Worm (Caenorhabditis elegans) whole organism, late embryonic: ENCODE results near the gene basl-1.
A peak's percentile ranks its signal among the peaks of the same experiment; 100 is the strongest.

Experiments
- C08G9.2 ChIP-seq: sonication (generic microtip); optimal IDR thresholded peaks from 2 replicates; lab custom pipeline; 2016; ENCODE audit warnings: mild to moderate bottlenecking, missing genetic modification characterization, moderate library complexity, missing compliant biosample characterization
- F13H6.1 ChIP-seq: sonication (generic microtip); optimal IDR thresholded peaks from 2 replicates; lab custom pipeline; 2016; ENCODE audit warnings: missing genetic modification characterization, missing compliant biosample characterization
- K02D7.2 ChIP-seq: sonication (generic microtip); optimal IDR thresholded peaks from 2 replicates; lab custom pipeline; 2017; ENCODE audit warnings: mild to moderate bottlenecking, missing genetic modification characterization, missing compliant biosample characterization
- Y22D7AL.16 ChIP-seq: sonication (generic microtip); optimal IDR thresholded peaks from 2 replicates; lab custom pipeline; 2016; ENCODE audit warnings: missing genetic modification characterization, missing compliant biosample characterization
- ceh-14 ChIP-seq: sonication (generic microtip); optimal IDR thresholded peaks from 2 replicates; lab custom pipeline; 2016; ENCODE audit warnings: missing genotype, missing genetic modification characterization, missing compliant biosample characterization
- ceh-19 ChIP-seq: fragments of 200-800 bp; sonication (Bioruptor generic); optimal IDR thresholded peaks from 2 replicates; lab custom pipeline; 2018; ENCODE audit warnings: mild to moderate bottlenecking, missing genetic modification characterization, missing compliant biosample characterization
- ceh-2 ChIP-seq: sonication (generic microtip); optimal IDR thresholded peaks from 2 replicates; lab custom pipeline; 2016; ENCODE audit warnings: missing genotype, missing genetic modification characterization, missing compliant biosample characterization
- ceh-22 ChIP-seq: sonication (generic microtip); optimal IDR thresholded peaks from 2 replicates; lab custom pipeline; 2017; ENCODE audit warnings: missing biosample characterization, missing genetic modification characterization
- ceh-24 ChIP-seq: sonication (generic microtip); optimal IDR thresholded peaks from 2 replicates; lab custom pipeline; 2016; ENCODE audit warnings: mild to moderate bottlenecking, missing genetic modification characterization, missing compliant biosample characterization
- ceh-30 ChIP-seq: fragments of 150-350 bp; optimal IDR thresholded peaks from 2 replicates; lab custom pipeline; 2014; ENCODE audit warnings: missing biosample characterization, missing genetic modification characterization
- ceh-45 ChIP-seq: fragments of 200-800 bp; sonication (Bioruptor generic); IDR thresholded peaks from 2 replicates; pipeline ENCODE4 v1.3.6; 2022; ENCODE audit warnings: missing genetic modification reagents, missing genetic modification characterization, missing compliant biosample characterization
- ceh-48 ChIP-seq: sonication (generic microtip); optimal IDR thresholded peaks from 2 replicates; lab custom pipeline; 2016; ENCODE audit warnings: missing genetic modification characterization, inconsistent platforms, missing compliant biosample characterization
- che-1 ChIP-seq: sonication (generic microtip); optimal IDR thresholded peaks from 2 replicates; lab custom pipeline; 2016; ENCODE audit warnings: mild to moderate bottlenecking, missing genetic modification characterization, missing compliant biosample characterization
- dmd-4 ChIP-seq: sonication (generic microtip); optimal IDR thresholded peaks from 2 replicates; lab custom pipeline; 2016; ENCODE audit warnings: borderline replicate concordance, missing genetic modification characterization, missing compliant biosample characterization
- elt-4 ChIP-seq: sonication (generic microtip); optimal IDR thresholded peaks from 2 replicates; lab custom pipeline; 2016; ENCODE audit warnings: missing genetic modification characterization, missing compliant biosample characterization
- eyg-1 ChIP-seq: sonication (generic microtip); optimal IDR thresholded peaks from 2 replicates; lab custom pipeline; 2016; ENCODE audit warnings: missing genotype, missing genetic modification characterization, missing compliant biosample characterization
- fkh-6 ChIP-seq: sonication (generic microtip); optimal IDR thresholded peaks from 2 replicates; lab custom pipeline; 2016; ENCODE audit warnings: missing genetic modification characterization, missing compliant biosample characterization
- hlh-13 ChIP-seq: fragments of 200-800 bp; sonication (Bioruptor generic); optimal IDR thresholded peaks from 2 replicates; lab custom pipeline; 2018; ENCODE audit warnings: mild to moderate bottlenecking, missing genetic modification characterization, missing compliant biosample characterization
- hlh-15 ChIP-seq: sonication (generic microtip); optimal IDR thresholded peaks from 2 replicates; lab custom pipeline; 2016; ENCODE audit warnings: missing genetic modification characterization, missing compliant biosample characterization
- hlh-30 ChIP-seq: sonication (generic microtip); optimal IDR thresholded peaks from 2 replicates; lab custom pipeline; 2017; ENCODE audit warnings: antibody characterized with exemption, missing genetic modification characterization, missing compliant biosample characterization; ENCODE audit not compliant: insufficient read depth
- hlh-6 ChIP-seq: sonication (generic microtip); optimal IDR thresholded peaks from 2 replicates; lab custom pipeline; 2016; ENCODE audit warnings: missing genotype, missing genetic modification characterization, missing compliant biosample characterization
- lim-6 ChIP-seq: sonication (generic microtip); optimal IDR thresholded peaks from 2 replicates; lab custom pipeline; 2016; ENCODE audit warnings: missing genetic modification characterization, missing compliant biosample characterization
- madf-2 ChIP-seq: sonication (generic microtip); optimal IDR thresholded peaks from 2 replicates; lab custom pipeline; 2017; ENCODE audit warnings: missing genetic modification characterization, missing compliant biosample characterization
- mec-3 ChIP-seq: sonication (generic microtip); optimal IDR thresholded peaks from 2 replicates; lab custom pipeline; 2016; ENCODE audit warnings: borderline replicate concordance, missing genetic modification characterization, missing compliant biosample characterization
- nfya-1 ChIP-seq: sonication (generic microtip); optimal IDR thresholded peaks from 2 replicates; lab custom pipeline; 2017; ENCODE audit warnings: missing genetic modification characterization, mild to moderate bottlenecking, missing compliant biosample characterization, antibody characterized with exemption, moderate library complexity
- nhr-232 ChIP-seq: sonication (generic microtip); optimal IDR thresholded peaks from 2 replicates; lab custom pipeline; 2016; ENCODE audit warnings: missing genetic modification characterization, missing compliant biosample characterization
- npax-4 ChIP-seq: sonication (generic microtip); optimal IDR thresholded peaks from 2 replicates; lab custom pipeline; 2016; ENCODE audit warnings: missing genetic modification characterization, missing compliant biosample characterization
- odd-2 ChIP-seq: sonication (generic microtip); optimal IDR thresholded peaks from 2 replicates; lab custom pipeline; 2017; ENCODE audit warnings: antibody characterized with exemption, mild to moderate bottlenecking, missing genetic modification characterization, missing compliant biosample characterization
- pha-2 ChIP-seq: sonication (generic microtip); optimal IDR thresholded peaks from 2 replicates; lab custom pipeline; 2017; ENCODE audit warnings: mild to moderate bottlenecking, missing genetic modification characterization, missing compliant biosample characterization
- rnt-1 ChIP-seq: sonication (generic microtip); optimal IDR thresholded peaks from 2 replicates; lab custom pipeline; 2016; ENCODE audit warnings: missing genetic modification characterization, missing compliant biosample characterization
- sox-2 ChIP-seq: fragments of 200-800 bp; sonication (Bioruptor generic); IDR thresholded peaks from 2 replicates; pipeline ENCODE4 v1.3.6; 2022; ENCODE audit warnings: missing genetic modification reagents, missing genetic modification characterization, missing compliant biosample characterization
- sox-4 ChIP-seq: sonication (generic microtip); optimal IDR thresholded peaks from 2 replicates; lab custom pipeline; 2017; ENCODE audit warnings: mild to moderate bottlenecking, missing genetic modification characterization, inconsistent platforms, missing compliant biosample characterization
- tbx-2 ChIP-seq: sonication (generic microtip); optimal IDR thresholded peaks from 2 replicates; lab custom pipeline; 2016; ENCODE audit warnings: missing genetic modification characterization, missing compliant biosample characterization
- ttx-3 ChIP-seq: sonication (generic microtip); optimal IDR thresholded peaks from 2 replicates; lab custom pipeline; 2016; ENCODE audit warnings: missing genetic modification reagents, missing genetic modification characterization, missing compliant biosample characterization
- unc-3 ChIP-seq, 2 experiments: fragments of 200-800 bp in 1 of 2; sonication (Bioruptor generic) in 1 of 2; sonication (generic microtip) in 1 of 2; conservative IDR thresholded peaks in 1 of 2; optimal IDR thresholded peaks in 1 of 2; 2 replicates each; pipeline versions ENCODE4 v1.3.6 to Lab custom; 2016 to 2022; ENCODE audit warnings: missing compliant biosample characterization in 2 of 2, missing genetic modification characterization in 2 of 2, missing genetic modification reagents in 1 of 2
- unc-55 ChIP-seq: sonication (generic microtip); optimal IDR thresholded peaks from 2 replicates; lab custom pipeline; 2017; ENCODE audit warnings: missing biosample characterization, missing genetic modification reagents, missing genetic modification characterization
- zip-5 ChIP-seq: sonication (generic microtip); optimal IDR thresholded peaks from 2 replicates; lab custom pipeline; 2016; ENCODE audit warnings: missing genetic modification characterization, missing compliant biosample characterization
- ztf-16 ChIP-seq: sonication (generic microtip); optimal IDR thresholded peaks from 2 replicates; lab custom pipeline; 2017; ENCODE audit warnings: missing genetic modification characterization, missing compliant biosample characterization

Gene basl-1

DNA sequence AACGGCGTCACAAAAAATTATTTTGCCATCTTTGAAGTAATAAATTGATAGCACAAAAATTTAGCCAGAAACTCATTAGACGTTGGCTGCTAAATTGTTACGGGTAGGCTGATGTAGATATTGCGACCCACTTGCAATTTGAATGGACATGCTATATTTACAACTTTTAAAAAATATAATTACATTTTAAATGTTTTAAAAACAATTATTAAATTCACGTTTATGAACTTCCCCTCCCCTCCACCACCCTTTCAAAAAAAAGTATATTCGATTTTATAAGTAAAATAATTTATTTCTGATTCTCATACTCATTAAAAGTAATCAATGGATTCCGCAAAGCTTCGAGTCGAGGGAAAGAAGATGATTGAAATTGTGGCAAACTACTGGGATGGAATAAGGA, at the start of gene basl-1:
Gene basl-1 (plus strand): TSS at position 301 of the 400 bp plus-strand sequence.
- TF ChIP-seq tbx-2 (tag; lab: Kevin White, UChicago) (no peak), hlh-15 (no peak), hlh-30 (no peak), dmd-4 (tag; lab: Kevin White, UChicago) (no peak), nhr-232 (tag; lab: Kevin White, UChicago) (no peak), zip-5 (tag; lab: Kevin White, UChicago) (no peak), hlh-6 (no peak), elt-4 (no peak), ztf-16 (tag; lab: Kevin White, UChicago) (no peak), Y22D7AL.16 (tag; lab: Kevin White, UChicago) (no peak), hlh-13 (GFP tag; lab: Kevin White, UChicago) (no peak), odd-2 (no peak), che-1 (no peak), unc-55 (GFP tag; lab: Kevin White, UChicago) (no peak), ceh-30 (no peak)

DNA sequence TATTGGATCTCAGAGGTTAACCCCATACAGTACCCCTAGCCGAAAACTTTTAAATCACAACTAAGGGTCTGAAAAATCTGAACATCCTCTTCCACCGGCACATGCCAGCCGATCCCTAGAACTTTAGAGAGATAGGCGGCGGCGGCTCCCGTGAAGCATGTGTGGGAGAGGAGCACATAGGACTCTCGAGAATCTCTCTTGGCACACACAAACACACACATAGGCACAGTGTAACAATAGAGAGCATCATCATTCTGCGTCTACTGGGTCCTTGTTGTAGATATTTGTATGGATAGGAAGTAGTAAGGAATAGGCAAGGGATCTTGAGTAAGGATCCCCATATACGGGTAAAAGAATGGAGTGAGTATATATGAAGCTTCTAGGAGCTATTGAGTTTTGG, 49.0 kb upstream of the basl-1 start:
- TF ChIP-seq F13H6.1 (no peak), unc-55 (GFP tag; lab: Kevin White, UChicago) (peak; percentile 8)

DNA sequence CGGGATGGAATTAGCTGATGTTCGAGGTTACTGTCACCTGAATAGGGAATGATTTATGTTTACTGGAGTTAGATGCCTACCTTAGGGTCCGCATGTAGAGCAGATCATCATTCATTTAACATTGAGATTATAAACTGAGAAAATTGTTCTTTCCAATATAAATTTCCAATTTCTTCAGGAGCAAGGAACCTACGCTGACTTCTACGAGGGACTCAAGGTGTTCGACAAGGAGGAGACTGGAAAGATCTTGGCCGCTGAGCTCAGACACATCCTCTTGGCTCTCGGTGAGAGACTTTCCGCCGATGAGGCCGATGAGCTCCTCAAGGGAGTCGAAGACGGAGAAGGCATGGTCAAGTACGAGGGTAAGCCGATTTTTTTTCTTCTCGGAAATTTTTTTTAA, 48.3 kb upstream of the basl-1 start:
- TF ChIP-seq mec-3 (no peak), rnt-1 (tag; lab: Kevin White, UChicago) (no peak), ztf-16 (tag; lab: Kevin White, UChicago) (no peak), lim-6 (tag; lab: Kevin White, UChicago) (no peak), C08G9.2 (tag; lab: Kevin White, UChicago) (no peak), ceh-19 (GFP tag; lab: Kevin White, UChicago) (no peak), odd-2 (no peak)

DNA sequence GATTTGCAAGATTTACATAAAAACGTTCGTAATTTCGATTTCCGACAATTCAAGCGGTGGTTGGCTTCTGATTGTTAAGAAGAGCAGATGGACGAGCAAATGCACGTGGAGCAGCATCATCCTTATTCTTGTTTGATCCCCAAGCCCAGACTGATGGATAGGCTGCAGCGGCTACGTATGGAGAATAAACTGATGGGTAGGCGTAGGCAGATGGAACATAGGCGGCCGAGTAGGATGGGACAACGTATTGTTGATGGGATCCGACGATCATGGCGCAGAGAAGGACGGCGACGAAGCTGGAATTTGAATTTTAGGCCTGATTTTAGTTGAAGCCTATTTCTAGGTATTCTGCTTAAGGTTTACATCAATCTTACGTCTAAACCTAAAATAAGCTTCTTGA, 46.5 kb upstream of the basl-1 start:
- TF ChIP-seq K02D7.2 (tag; lab: Kevin White, UChicago) (no peak), unc-3 (GFP tag; conservative IDR thresholded peaks at IDR 0.05; lab: Robert Waterston, UW) (no peak), unc-3 (tag; optimal IDR thresholded peaks at IDR 0.05; lab: Kevin White, UChicago) (no peak), sox-2 (GFP tag; lab: Robert Waterston, UW) (no peak), ceh-2 (tag; lab: Kevin White, UChicago) (no peak), sox-4 (no peak), Y22D7AL.16 (tag; lab: Kevin White, UChicago) (no peak), ceh-48 (tag; lab: Kevin White, UChicago) (no peak)

DNA sequence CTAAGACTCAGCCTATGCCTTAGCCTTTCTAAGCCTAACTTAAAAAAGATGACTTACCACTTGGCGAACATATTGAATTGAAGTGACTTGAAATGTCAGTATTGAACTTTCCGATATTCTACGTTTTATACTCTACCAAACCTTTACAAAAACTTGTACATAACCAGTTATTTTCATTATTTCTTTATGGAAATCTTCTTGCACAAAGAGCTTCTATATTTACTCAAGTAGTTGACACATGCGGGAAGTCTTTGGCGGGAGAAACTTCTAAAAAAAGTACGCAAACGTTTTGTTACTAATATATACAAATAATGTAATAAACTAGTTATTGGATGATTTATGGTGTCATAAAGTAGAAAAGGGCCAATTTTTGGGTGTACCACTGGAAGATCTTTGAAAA, 46.1 kb upstream of the basl-1 start, which contains the start of gene nspb-12:
Gene nspb-12 (minus strand): TSS at position 101 of the 400 bp plus-strand sequence.
- no peak for TF ChIP-seq ceh-22 (tag; lab: Kevin White, UChicago)
- no peak for TF ChIP-seq ceh-24 (tag; lab: Kevin White, UChicago)
- TF ChIP-seq unc-55 (GFP tag; lab: Kevin White, UChicago) = no peak
- no peak for TF ChIP-seq eyg-1 (tag; lab: Kevin White, UChicago)
- TF ChIP-seq ceh-45 (GFP tag; lab: Robert Waterston, UW) = no peak
- no peak for TF ChIP-seq sox-2 (GFP tag; lab: Robert Waterston, UW)
- no peak for TF ChIP-seq rnt-1 (tag; lab: Kevin White, UChicago)
- TF ChIP-seq fkh-6 (tag; lab: Kevin White, UChicago) = no peak
- no peak for TF ChIP-seq ceh-14 (tag; lab: Kevin White, UChicago)
- no peak for TF ChIP-seq npax-4 (tag; lab: Kevin White, UChicago)
- TF ChIP-seq nfya-1 (tag; lab: Kevin White, UChicago) = no peak
- TF ChIP-seq ttx-3 (tag; lab: Kevin White, UChicago) = no peak
- no peak for TF ChIP-seq madf-2 (tag; lab: Kevin White, UChicago)
- TF ChIP-seq pha-2 (tag; lab: Kevin White, UChicago) = no peak
- no peak for TF ChIP-seq C08G9.2 (tag; lab: Kevin White, UChicago)
